Fruit fly (Drosophila melanogaster) Kc167 (cell line): ENCODE results near the gene CG34039.

Experiments used
- Myc ChIP-seq: fragments of >200 bp; optimal IDR thresholded peaks from 2 replicates; lab custom pipeline; 2017; ENCODE audit warnings: missing external identifiers
- insv ChIP-seq: fragments of >200 bp; optimal IDR thresholded peaks from 3 replicates; lab custom pipeline; 2018; ENCODE audit warnings: missing external identifiers
- psq ChIP-seq: fragments of >200 bp; optimal IDR thresholded peaks from 2 replicates; lab custom pipeline; 2017; ENCODE audit warnings: missing external identifiers
- ttk ChIP-seq: sonication (Bioruptor generic); optimal IDR thresholded peaks from 2 replicates; lab custom pipeline; 2017; ENCODE audit warnings: missing external identifiers

dm6 chr3L:14607620-14608019 lies 47.8 kb downstream of the CG34039 start:
- TF ChIP-seq insv (lab: Kevin White, UChicago), result no peak
- no peak for TF ChIP-seq psq (lab: Kevin White, UChicago)
- TF ChIP-seq Myc (lab: Kevin White, UChicago), result no peak
- no peak for TF ChIP-seq ttk
